Worm (Caenorhabditis elegans) whole organism, L2 larva: Measurements from ENCODE around the gene C24H10.2.

ENCODE experiments used
- C34F6.9 ChIP-seq: fragments of 150-350 bp; optimal IDR thresholded peaks from 2 replicates; lab custom pipeline; 2014; ENCODE audit warnings: missing biosample characterization, missing genetic modification characterization
- R02D3.7 ChIP-seq: fragments of 150-350 bp; optimal IDR thresholded peaks from 2 replicates; lab custom pipeline; 2014; ENCODE audit warnings: missing biosample characterization, missing genetic modification characterization
- Y55F3AM.14 ChIP-seq: fragments of 200-800 bp; sonication (Bioruptor generic); optimal IDR thresholded peaks from 2 replicates; lab custom pipeline; 2018; ENCODE audit warnings: mild to moderate bottlenecking, missing genetic modification characterization, missing compliant biosample characterization
- ZK546.5 ChIP-seq: sonication (generic microtip); optimal IDR thresholded peaks from 2 replicates; lab custom pipeline; 2017; ENCODE audit warnings: missing biosample characterization, missing genetic modification characterization
- aly-2 ChIP-seq: fragments of 150-350 bp; optimal IDR thresholded peaks from 2 replicates; lab custom pipeline; 2014; ENCODE audit warnings: missing biosample characterization, missing genetic modification characterization
- blmp-1 ChIP-seq: sonication (generic microtip); optimal IDR thresholded peaks from 2 replicates; lab custom pipeline; 2017; ENCODE audit warnings: missing genetic modification characterization, mild to moderate bottlenecking, missing compliant biosample characterization, antibody characterized with exemption, moderate library complexity; ENCODE audit not compliant: insufficient read depth
- ceh-82 ChIP-seq: fragments of 150-350 bp; optimal IDR thresholded peaks from 2 replicates; lab custom pipeline; 2014; ENCODE audit warnings: missing biosample characterization, missing genetic modification characterization
- crh-2 ChIP-seq: sonication (generic microtip); optimal IDR thresholded peaks from 2 replicates; lab custom pipeline; 2017; ENCODE audit warnings: missing biosample characterization, missing genetic modification characterization
- dmd-4 ChIP-seq: sonication (generic microtip); optimal IDR thresholded peaks from 2 replicates; lab custom pipeline; 2017; ENCODE audit warnings: missing biosample characterization, missing genetic modification characterization
- elt-1 ChIP-seq: fragments of 150-350 bp; optimal IDR thresholded peaks from 2 replicates; lab custom pipeline; 2014; ENCODE audit warnings: missing biosample characterization, missing genetic modification characterization
- elt-3 ChIP-seq: sonication (generic microtip); optimal IDR thresholded peaks from 2 replicates; lab custom pipeline; 2017; ENCODE audit warnings: missing biosample characterization, missing genetic modification characterization
- fos-1 ChIP-seq: fragments of 150-350 bp; optimal IDR thresholded peaks from 2 replicates; lab custom pipeline; 2014; ENCODE audit warnings: missing biosample characterization, missing genetic modification characterization
- lin-11 ChIP-seq: fragments of 150-350 bp; sonication (generic microtip); optimal IDR thresholded peaks from 2 replicates; lab custom pipeline; 2014; ENCODE audit warnings: missing biosample characterization, missing genetic modification characterization, inconsistent platforms, mixed read lengths
- lin-13 ChIP-seq: fragments of 150-350 bp; optimal IDR thresholded peaks from 2 replicates; lab custom pipeline; 2014; ENCODE audit warnings: missing biosample characterization, missing genetic modification reagents, missing genetic modification characterization
- lin-39 ChIP-seq: fragments of 150-350 bp; optimal IDR thresholded peaks from 2 replicates; lab custom pipeline; 2014; ENCODE audit warnings: missing biosample characterization, missing genetic modification reagents, missing genetic modification characterization
- lsy-2 ChIP-seq, 2 experiments: fragments of 150-350 bp in 1 of 2; sonication (generic microtip) in 1 of 2; optimal IDR thresholded peaks; 2 replicates each; lab custom pipeline; 2014 to 2017; ENCODE audit warnings: missing biosample characterization in 2 of 2, missing genetic modification characterization in 2 of 2
- mab-5 ChIP-seq: fragments of 150-350 bp; optimal IDR thresholded peaks from 2 replicates; lab custom pipeline; 2014; ENCODE audit warnings: missing biosample characterization, missing genetic modification characterization
- mbf-1 ChIP-seq: sonication (generic microtip); optimal IDR thresholded peaks from 2 replicates; lab custom pipeline; 2017; ENCODE audit warnings: missing biosample characterization, missing genetic modification characterization
- nhr-10 ChIP-seq: sonication (generic microtip); optimal IDR thresholded peaks from 2 replicates; lab custom pipeline; 2017; ENCODE audit warnings: missing biosample characterization, missing genetic modification characterization
- nhr-11 ChIP-seq: fragments of 150-350 bp; optimal IDR thresholded peaks from 2 replicates; lab custom pipeline; 2014; ENCODE audit warnings: missing biosample characterization, missing genetic modification characterization
- nhr-12 ChIP-seq: fragments of 150-350 bp; optimal IDR thresholded peaks from 2 replicates; lab custom pipeline; 2014; ENCODE audit warnings: missing biosample characterization, missing genetic modification characterization
- nhr-129 ChIP-seq: fragments of 150-350 bp; optimal IDR thresholded peaks from 2 replicates; lab custom pipeline; 2014; ENCODE audit warnings: missing biosample characterization, missing genetic modification characterization
- nhr-21 ChIP-seq: fragments of 150-350 bp; optimal IDR thresholded peaks from 2 replicates; lab custom pipeline; 2014; ENCODE audit warnings: missing biosample characterization, missing genetic modification characterization
- nhr-23 ChIP-seq: fragments of 150-350 bp; optimal IDR thresholded peaks from 2 replicates; lab custom pipeline; 2014; ENCODE audit warnings: missing biosample characterization, missing genetic modification reagents, missing genetic modification characterization
- nhr-237 ChIP-seq: fragments of 150-350 bp; optimal IDR thresholded peaks from 2 replicates; lab custom pipeline; 2014; ENCODE audit warnings: missing biosample characterization, missing genetic modification characterization
- nhr-6 ChIP-seq: fragments of 150-350 bp; optimal IDR thresholded peaks from 2 replicates; lab custom pipeline; 2014; ENCODE audit warnings: missing biosample characterization, missing genetic modification characterization
- nhr-77 ChIP-seq: fragments of 150-350 bp; optimal IDR thresholded peaks from 2 replicates; lab custom pipeline; 2014; ENCODE audit warnings: missing biosample characterization, missing genetic modification characterization
- peb-1 ChIP-seq: fragments of 150-350 bp; optimal IDR thresholded peaks from 2 replicates; lab custom pipeline; 2014; ENCODE audit warnings: missing biosample characterization, missing genetic modification characterization
- skn-1 ChIP-seq: sonication (generic microtip); optimal IDR thresholded peaks from 2 replicates; lab custom pipeline; 2017; ENCODE audit warnings: missing biosample characterization, missing genetic modification characterization
- sma-3 ChIP-seq: sonication (generic microtip); optimal IDR thresholded peaks from 2 replicates; lab custom pipeline; 2016; ENCODE audit warnings: missing genetic modification reagents, missing genetic modification characterization, missing compliant biosample characterization
- sma-9 ChIP-seq, 2 experiments: fragments of 150-350 bp in 1 of 2; sonication (generic microtip) in 1 of 2; optimal IDR thresholded peaks; 2 replicates each; lab custom pipeline; 2014 to 2016; ENCODE audit warnings: missing genetic modification characterization in 2 of 2, mild to moderate bottlenecking in 1 of 2, missing biosample characterization in 1 of 2, missing compliant biosample characterization in 1 of 2, missing genetic modification reagents in 1 of 2, moderate library complexity in 1 of 2
- unc-39 ChIP-seq: fragments of 150-350 bp; optimal IDR thresholded peaks from 2 replicates; lab custom pipeline; 2014; ENCODE audit warnings: missing biosample characterization, missing genetic modification characterization
- zag-1 ChIP-seq: fragments of 150-350 bp; optimal IDR thresholded peaks from 2 replicates; lab custom pipeline; 2014; ENCODE audit warnings: missing biosample characterization, missing genetic modification characterization
- ztf-4 ChIP-seq: fragments of 150-350 bp; optimal IDR thresholded peaks from 2 replicates; lab custom pipeline; 2014; ENCODE audit warnings: missing biosample characterization, missing genetic modification characterization

Gene C24H10.2

ce11 chrX:5086212-5086611, 21.8 kb downstream of the C24H10.2 start:
- TF ChIP-seq crh-2 (peak; percentile 26), nhr-129 (tag; lab: Kevin White, UChicago) (peak; percentile 35), zag-1 (peak; percentile 3), nhr-21 (tag; lab: Kevin White, UChicago) (no peak), lin-39 (tag; lab: Kevin White, UChicago) (no peak), C34F6.9 (tag; lab: Kevin White, UChicago) (peak; percentile 2)

- TF ChIP-seq nhr-237 (tag; lab: Kevin White, UChicago) (no peak), nhr-21 (tag; lab: Kevin White, UChicago) (no peak), peb-1 (tag; lab: Kevin White, UChicago) (no peak), sma-9 (GFP tag; optimal IDR thresholded peaks at IDR 0.05; lab: Kevin White, UChicago) (no peak), sma-9 (tag; optimal IDR thresholded peaks at IDR 0.05; lab: Kevin White, UChicago) (no peak)
These were observed 23.0 kb downstream of the C24H10.2 start, which contains the start of gene pnk-4 for ce11 chrX:5087366-5087891. Gene pnk-4 (plus strand): TSS chrX:5087841.

ce11 chrX:5093997-5094396, 29.6 kb downstream of the C24H10.2 start:
- TF ChIP-seq fos-1 (tag; lab: Kevin White, UChicago) (no peak), nhr-77 (tag; lab: Kevin White, UChicago) (no peak), ceh-82 (tag; lab: Kevin White, UChicago) (no peak), mbf-1 (tag; lab: Kevin White, UChicago) (no peak), nhr-11 (no peak), lin-13 (GFP tag; lab: Kevin White, UChicago) (no peak), R02D3.7 (tag; lab: Kevin White, UChicago) (no peak), nhr-6 (tag; lab: Kevin White, UChicago) (no peak), nhr-129 (tag; lab: Kevin White, UChicago) (no peak)

- no peak for TF ChIP-seq aly-2 (tag; lab: Kevin White, UChicago)
- no peak for TF ChIP-seq elt-3
- no peak for TF ChIP-seq nhr-237 (tag; lab: Kevin White, UChicago)
- TF ChIP-seq nhr-23 (tag; lab: Kevin White, UChicago): no peak
- TF ChIP-seq Y55F3AM.14: no peak
- no peak for TF ChIP-seq nhr-12
- no peak for TF ChIP-seq C34F6.9 (tag; lab: Kevin White, UChicago)
- TF ChIP-seq nhr-10 (tag; lab: Kevin White, UChicago): no peak
- no peak for TF ChIP-seq lin-39 (tag; lab: Kevin White, UChicago)
- TF ChIP-seq, all 48 proteins: peak for 0
These were observed 32.6 kb downstream of the C24H10.2 start, which contains the start of gene acn-1 for ce11 chrX:5096967-5097366. Gene acn-1 (minus strand): TSS chrX:5097067.

- peak; percentile 39 for TF ChIP-seq blmp-1
- peak; percentile 29 for TF ChIP-seq nhr-21 (tag; lab: Kevin White, UChicago)
- peak; percentile 23 for TF ChIP-seq elt-1 (tag; lab: Kevin White, UChicago)
- TF ChIP-seq mab-5 (tag; lab: Kevin White, UChicago): no peak
- TF ChIP-seq, all 48 proteins: peak for 3
These were observed 34.5 kb downstream of the C24H10.2 start for ce11 chrX:5098935-5099334.

- TF ChIP-seq blmp-1 (no peak), nhr-77 (tag; lab: Kevin White, UChicago) (no peak), peb-1 (tag; lab: Kevin White, UChicago) (no peak)
These were observed 36.5 kb downstream of the C24H10.2 start, which contains the start of gene vit-2 for ce11 chrX:5100738-5101379. Gene vit-2 (plus strand): TSS chrX:5101042.

ce11 chrX:5102338-5102737, 37.9 kb downstream of the C24H10.2 start:
- TF ChIP-seq ztf-4 (no peak), blmp-1 (no peak), sma-9 (GFP tag; optimal IDR thresholded peaks at IDR 0.05; lab: Kevin White, UChicago) (no peak), sma-9 (tag; optimal IDR thresholded peaks at IDR 0.05; lab: Kevin White, UChicago) (no peak), nhr-23 (tag; lab: Kevin White, UChicago) (no peak), aly-2 (tag; lab: Kevin White, UChicago) (no peak), nhr-12 (no peak), elt-1 (tag; lab: Kevin White, UChicago) (no peak), lsy-2 (tag; optimal IDR thresholded peaks at IDR 0.05; lab: Kevin White, UChicago) (no peak), unc-39 (tag; lab: Kevin White, UChicago) (no peak), dmd-4 (no peak), elt-3 (no peak), lin-11 (tag; lab: Kevin White, UChicago) (no peak), zag-1 (no peak), nhr-11 (no peak), sma-3 (GFP tag; lab: Kevin White, UChicago) (no peak), skn-1 (no peak), ZK546.5 (tag; lab: Kevin White, UChicago) (no peak)
